Fruit fly (Drosophila melanogaster) whole organism: ENCODE results near the gene how.

ENCODE experiments used
- CG8478 ChIP-seq: fragments of >200 bp; optimal IDR thresholded peaks from 2 replicates; lab custom pipeline; 2018; ENCODE audit warnings: inconsistent platforms
- Dll ChIP-seq: fragments of >200 bp; optimal IDR thresholded peaks from 2 replicates; lab custom pipeline; 2017
- EcR ChIP-seq, 2 experiments: fragments of >200 bp; optimal IDR thresholded peaks; 2 replicates each; lab custom pipeline; 2017; ENCODE audit warnings: missing biosample characterization in 2 of 2, missing genetic modification characterization in 2 of 2, missing genetic modification reagents in 2 of 2
- pan ChIP-seq: fragments of >200 bp; optimal IDR thresholded peaks from 2 replicates; lab custom pipeline; 2017
- psq ChIP-seq: fragments of >200 bp; optimal IDR thresholded peaks from 2 replicates; lab custom pipeline; 2017
- usp ChIP-seq: fragments of >200 bp; optimal IDR thresholded peaks from 2 replicates; lab custom pipeline; 2017; ENCODE audit warnings: missing biosample characterization, missing genetic modification characterization, mixed read lengths

Gene how

DNA sequence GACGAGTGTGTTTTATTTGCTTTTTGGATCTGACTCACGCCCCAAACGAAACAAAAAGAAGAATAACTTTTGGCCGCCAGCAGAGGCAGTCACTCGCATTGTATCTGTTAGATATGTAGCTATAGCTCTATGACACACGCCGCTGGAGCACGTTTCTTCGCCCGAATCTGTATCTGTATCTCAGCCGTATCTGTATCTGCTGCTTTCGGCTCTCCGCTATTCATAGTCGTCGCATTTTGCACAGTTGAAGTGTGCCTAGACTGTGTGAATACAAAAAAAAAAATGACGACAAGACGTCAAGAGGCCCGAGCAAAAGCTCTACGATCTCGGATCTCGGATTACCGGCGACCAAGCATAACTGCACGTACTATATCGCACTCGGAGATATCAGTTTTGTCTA is 4.7 kb downstream of the how start:
- TF ChIP-seq psq, result no peak
- no peak for TF ChIP-seq pan
- TF ChIP-seq usp (GFP tag; lab: Kevin White, UChicago), result no peak
- TF ChIP-seq CG8478 (lab: Kevin White, UChicago), result no peak
- no peak for TF ChIP-seq EcR (GFP tag; optimal IDR thresholded peaks at IDR 0.05; lab: Kevin White, UChicago)
- no peak for TF ChIP-seq Dll (lab: Kevin White, UChicago)

DNA sequence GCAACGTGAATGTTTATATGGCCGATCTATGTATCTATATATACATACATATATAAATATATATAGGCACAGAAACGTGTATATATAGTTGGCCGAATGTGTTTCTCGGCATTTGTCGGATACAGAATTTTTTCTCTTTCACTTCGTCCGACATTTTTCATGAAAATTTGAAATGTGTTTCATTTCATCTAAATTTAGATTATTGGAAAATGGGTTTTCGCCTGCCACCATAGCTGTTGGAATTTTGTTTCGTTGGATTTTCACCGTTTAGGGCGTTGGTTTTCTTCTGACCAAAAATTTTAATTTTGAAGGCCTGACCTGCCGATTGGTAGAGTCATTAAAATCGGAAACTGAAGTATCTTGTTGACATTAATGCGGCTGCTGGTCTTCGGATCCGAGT is 5.4 kb downstream of the how start:
- TF ChIP-seq pan (no peak), CG8478 (lab: Kevin White, UChicago) (no peak), usp (GFP tag; lab: Kevin White, UChicago) (no peak), EcR (GFP tag; optimal IDR thresholded peaks at IDR 0.05; lab: Kevin White, UChicago) (no peak), Dll (lab: Kevin White, UChicago) (no peak), psq (no peak)

DNA sequence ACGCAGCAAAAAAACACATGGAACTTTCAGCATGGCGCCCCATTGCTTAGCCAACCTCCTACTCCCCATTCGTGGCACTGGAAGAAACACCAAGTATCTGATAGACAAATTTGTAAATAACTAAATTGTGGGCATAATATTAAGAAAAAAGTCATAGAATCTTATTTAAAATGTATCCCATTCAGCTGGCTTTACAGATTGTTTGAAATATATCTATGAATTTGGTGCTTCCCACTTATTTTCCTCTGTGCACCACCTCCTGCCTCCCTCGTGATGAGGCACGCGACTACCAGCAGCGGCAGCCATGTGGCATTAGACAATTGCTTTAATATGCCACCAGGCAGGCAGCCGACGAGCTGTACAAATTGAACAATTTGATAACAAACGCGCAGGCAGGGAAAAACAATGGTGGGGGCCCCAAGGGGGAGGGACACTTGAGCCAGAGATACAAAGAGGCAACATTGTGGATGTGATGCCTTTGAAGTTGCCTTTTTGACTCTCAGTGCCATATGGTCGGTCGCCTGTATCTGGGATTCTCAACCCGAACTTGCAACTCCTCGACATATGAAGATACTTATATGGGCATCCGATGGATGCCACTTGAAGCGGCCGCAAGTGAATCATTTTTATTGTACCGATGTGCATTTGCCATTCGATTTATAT is 7.3 kb downstream of the how start:
- no peak for TF ChIP-seq Dll (lab: Kevin White, UChicago)
- TF ChIP-seq usp (GFP tag; lab: Kevin White, UChicago), result no peak
- TF ChIP-seq EcR (GFP tag; optimal IDR thresholded peaks at IDR 0.05; lab: Kevin White, UChicago), result no peak
- no peak for TF ChIP-seq CG8478 (lab: Kevin White, UChicago)
- no peak for TF ChIP-seq pan
- no peak for TF ChIP-seq psq

DNA sequence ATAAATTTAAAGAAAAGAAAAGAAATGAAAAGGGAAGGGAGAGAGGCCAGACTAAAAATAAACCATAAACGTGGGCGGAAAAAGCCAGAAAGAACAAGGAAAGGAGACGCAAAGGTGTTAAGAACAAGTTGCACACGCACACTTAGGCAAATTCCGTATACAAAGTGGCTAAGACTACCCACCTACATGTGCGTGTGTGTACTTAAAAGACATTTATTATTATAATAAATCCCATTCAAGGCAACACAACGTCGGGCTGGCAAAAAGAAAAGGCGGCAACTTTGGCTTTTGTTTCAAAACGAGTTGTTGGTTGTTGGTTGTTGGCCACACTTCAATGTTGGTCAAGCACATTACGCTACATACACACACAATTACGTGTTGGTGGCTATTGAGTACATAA is 10.2 kb downstream of the how start:
- TF ChIP-seq pan (no peak), usp (GFP tag; lab: Kevin White, UChicago) (no peak), EcR (GFP tag; optimal IDR thresholded peaks at IDR 0.05; lab: Kevin White, UChicago) (no peak), CG8478 (lab: Kevin White, UChicago) (no peak), Dll (lab: Kevin White, UChicago) (no peak), psq (no peak)

DNA sequence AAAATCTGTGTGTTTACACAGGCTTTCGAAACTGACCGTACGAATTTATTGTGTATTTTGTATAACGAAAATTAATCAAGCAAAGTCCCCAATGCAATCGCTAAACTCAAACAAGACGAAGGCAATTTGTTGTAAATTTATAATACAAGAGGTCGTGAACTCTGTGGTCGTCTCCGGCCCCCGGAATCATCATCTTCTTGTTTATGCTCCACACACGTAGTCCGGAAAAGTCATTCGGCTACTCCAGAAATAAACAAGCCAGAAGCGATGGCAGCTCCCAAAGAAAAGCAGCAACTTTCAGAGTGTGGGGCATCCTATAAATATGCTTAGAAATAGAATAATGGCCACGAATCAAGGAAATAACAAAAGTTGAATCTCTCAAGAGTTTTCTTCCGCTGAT is 11.2 kb downstream of the how start:
- no peak for TF ChIP-seq psq
- TF ChIP-seq pan, result no peak
- no peak for TF ChIP-seq CG8478 (lab: Kevin White, UChicago)
- TF ChIP-seq usp (GFP tag; lab: Kevin White, UChicago), result no peak
- TF ChIP-seq EcR (GFP tag; optimal IDR thresholded peaks at IDR 0.05; lab: Kevin White, UChicago), result no peak

DNA sequence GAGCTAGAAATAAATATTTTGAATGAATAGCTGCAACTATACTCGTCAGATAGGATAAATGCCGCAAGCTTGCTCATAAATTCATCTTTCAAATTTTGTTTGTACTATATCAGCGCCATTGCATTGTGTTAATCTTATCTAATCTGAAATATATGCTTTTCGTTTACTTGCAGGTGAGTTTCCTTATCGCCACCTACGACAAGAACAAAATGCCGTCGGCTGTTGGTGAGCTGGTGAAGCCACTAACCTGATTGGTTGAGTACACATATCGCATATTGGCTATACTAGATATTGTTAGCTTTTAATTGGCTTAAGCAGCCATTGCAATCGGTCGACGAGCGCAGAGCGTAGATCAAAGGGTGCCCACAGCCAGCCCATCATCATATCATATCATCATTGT is 11.7 kb downstream of the how start:
- no peak for TF ChIP-seq EcR (GFP tag; optimal IDR thresholded peaks at IDR 0.05; lab: Kevin White, UChicago)
- no peak for TF ChIP-seq Dll (lab: Kevin White, UChicago)
- no peak for TF ChIP-seq CG8478 (lab: Kevin White, UChicago)
- TF ChIP-seq pan, result no peak
- TF ChIP-seq usp (GFP tag; lab: Kevin White, UChicago), result no peak
- TF ChIP-seq psq, result no peak

DNA sequence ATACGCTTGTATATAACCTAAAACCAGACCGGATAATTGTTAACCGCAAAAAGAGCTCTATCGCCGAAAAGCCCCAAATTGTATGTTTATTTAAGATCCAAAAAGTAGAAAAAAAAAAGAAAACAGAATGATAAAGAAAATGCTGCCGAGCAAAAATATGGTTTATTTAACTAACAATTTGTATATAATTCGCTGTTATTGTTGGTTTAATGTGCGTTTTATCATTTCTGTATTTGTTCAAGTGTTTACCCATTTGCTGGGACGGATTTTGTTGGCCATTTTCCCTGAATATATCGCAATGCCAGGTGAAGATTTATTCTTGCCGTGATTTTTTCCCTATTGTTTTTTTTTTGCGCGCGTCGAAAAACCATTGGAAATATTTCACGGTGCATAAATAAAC is 15.1 kb downstream of the how start:
- no peak for TF ChIP-seq Dll (lab: Kevin White, UChicago)
- no peak for TF ChIP-seq usp (GFP tag; lab: Kevin White, UChicago)
- no peak for TF ChIP-seq pan
- no peak for TF ChIP-seq psq
- no peak for TF ChIP-seq CG8478 (lab: Kevin White, UChicago)
- TF ChIP-seq EcR (GFP tag; optimal IDR thresholded peaks at IDR 0.05; lab: Kevin White, UChicago), result no peak

DNA sequence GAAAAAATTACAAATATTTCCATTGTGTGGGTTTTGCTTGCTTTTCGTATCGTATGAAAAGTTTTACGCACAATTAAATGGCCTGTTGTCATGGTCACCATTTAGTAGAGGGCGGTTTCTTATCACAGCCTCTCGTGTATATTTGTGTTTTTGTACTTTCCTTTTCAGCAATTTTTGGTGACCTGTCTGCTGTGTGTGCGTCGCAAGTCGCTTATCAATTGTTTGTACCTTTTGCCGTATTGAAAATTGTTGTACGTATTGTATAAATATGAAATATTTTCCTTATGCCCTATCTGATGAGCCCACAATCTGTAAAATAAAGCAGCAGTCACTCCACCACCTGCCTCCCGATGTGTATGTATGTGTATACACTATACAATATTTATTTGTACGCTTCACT is 24.4 kb downstream of the how start:
- TF ChIP-seq psq, result no peak
- no peak for TF ChIP-seq EcR (GFP tag; optimal IDR thresholded peaks at IDR 0.05; lab: Kevin White, UChicago)
- TF ChIP-seq Dll (lab: Kevin White, UChicago), result no peak
- TF ChIP-seq pan, result no peak
- no peak for TF ChIP-seq CG8478 (lab: Kevin White, UChicago)
- TF ChIP-seq usp (GFP tag; lab: Kevin White, UChicago), result no peak

DNA sequence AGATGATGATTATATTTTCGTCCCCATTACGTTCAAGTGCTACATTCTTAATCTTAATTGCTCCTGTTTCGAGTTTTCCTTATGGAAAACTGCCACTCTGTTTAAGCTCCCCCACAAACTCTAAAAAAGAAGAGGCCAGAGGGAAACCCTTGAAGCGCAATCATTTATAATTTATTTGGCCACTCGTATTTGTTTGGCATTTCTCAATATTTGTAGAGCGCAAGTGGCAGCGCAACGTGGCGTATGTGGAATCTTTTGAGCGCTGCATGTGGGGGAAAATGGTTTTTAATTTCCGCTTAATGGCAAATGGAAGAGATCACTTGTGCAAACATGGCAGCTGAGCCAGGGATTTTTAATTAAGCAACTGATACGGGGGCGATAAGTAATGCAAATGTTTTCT is 25.2 kb downstream of the how start:
- TF ChIP-seq Dll (lab: Kevin White, UChicago) (no peak), usp (GFP tag; lab: Kevin White, UChicago) (no peak), CG8478 (lab: Kevin White, UChicago) (no peak), pan (no peak), EcR (GFP tag; optimal IDR thresholded peaks at IDR 0.05; lab: Kevin White, UChicago) (no peak), psq (no peak)

DNA sequence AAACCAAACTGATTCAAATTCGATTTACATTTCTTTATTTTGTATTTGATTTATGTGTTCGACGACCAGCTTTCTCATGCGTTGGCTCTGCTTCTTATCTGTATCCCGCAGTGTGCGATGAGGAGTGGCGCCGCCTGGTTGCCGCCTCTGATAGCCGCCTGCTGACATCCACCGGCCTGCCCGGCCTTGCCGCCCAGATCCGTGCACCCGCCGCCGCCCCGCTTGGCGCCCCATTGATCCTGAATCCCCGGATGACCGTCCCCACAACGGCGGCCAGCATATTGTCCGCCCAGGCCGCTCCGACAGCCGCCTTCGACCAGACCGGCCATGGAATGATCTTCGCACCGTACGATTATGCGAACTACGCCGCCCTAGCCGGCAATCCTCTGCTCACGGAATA is 29.6 kb downstream of the how start:
- TF ChIP-seq psq, result no peak
- no peak for TF ChIP-seq pan
- TF ChIP-seq EcR (GFP tag; optimal IDR thresholded peaks at IDR 0.05; lab: Kevin White, UChicago), result no peak
- no peak for TF ChIP-seq Dll (lab: Kevin White, UChicago)

DNA sequence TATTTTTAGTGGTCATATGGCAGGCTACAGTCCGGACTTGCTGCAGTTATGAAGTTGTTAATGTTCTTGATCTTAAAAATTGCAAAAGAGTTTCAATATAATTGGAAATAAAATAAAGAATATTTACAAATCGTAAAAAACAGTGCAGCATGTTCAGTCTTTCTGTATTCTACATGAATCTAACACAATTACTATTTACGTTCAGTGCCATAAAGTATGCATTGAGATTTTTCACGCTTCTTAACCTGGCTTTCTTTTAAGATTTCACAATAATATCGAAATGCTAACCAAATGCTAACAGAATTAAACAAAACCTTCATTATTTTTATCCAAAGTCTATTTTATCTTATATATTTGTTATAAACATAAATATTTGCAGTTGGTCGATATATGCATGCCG is 30.6 kb downstream of the how start:
- no peak for TF ChIP-seq CG8478 (lab: Kevin White, UChicago)
- no peak for TF ChIP-seq EcR (GFP tag; optimal IDR thresholded peaks at IDR 0.05; lab: Kevin White, UChicago)
- no peak for TF ChIP-seq Dll (lab: Kevin White, UChicago)
- TF ChIP-seq pan, result no peak
- TF ChIP-seq psq, result no peak
- TF ChIP-seq usp (GFP tag; lab: Kevin White, UChicago), result no peak

DNA sequence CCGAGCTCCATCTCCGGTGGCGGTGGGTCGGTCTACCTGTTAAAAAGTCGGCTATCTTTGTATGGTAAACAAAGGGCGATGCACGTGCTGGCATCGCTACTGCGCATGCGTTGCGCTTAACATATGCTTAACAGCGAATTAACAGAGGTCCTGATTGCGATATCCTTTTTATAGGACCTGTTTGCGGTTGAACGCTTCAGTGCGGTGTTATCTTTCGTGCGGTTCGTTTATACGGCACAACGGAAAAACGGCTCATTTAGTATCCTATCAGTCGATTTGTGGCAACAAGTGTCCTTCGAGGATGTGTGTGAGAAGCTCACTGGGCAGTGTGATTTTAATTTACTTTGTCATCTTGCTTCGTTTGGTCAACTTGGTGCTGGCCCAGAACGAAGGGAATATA is 38.2 kb downstream of the how start, which contains the start of gene CG13408:
CG13408 (plus strand) TSS at position 222 of the 400 bp plus-strand sequence.
- TF ChIP-seq pan (no peak), Dll (lab: Kevin White, UChicago) (no peak), usp (GFP tag; lab: Kevin White, UChicago) (no peak), psq (no peak), CG8478 (lab: Kevin White, UChicago) (no peak), EcR (GFP tag; optimal IDR thresholded peaks at IDR 0.05; lab: Kevin White, UChicago) (no peak)

DNA sequence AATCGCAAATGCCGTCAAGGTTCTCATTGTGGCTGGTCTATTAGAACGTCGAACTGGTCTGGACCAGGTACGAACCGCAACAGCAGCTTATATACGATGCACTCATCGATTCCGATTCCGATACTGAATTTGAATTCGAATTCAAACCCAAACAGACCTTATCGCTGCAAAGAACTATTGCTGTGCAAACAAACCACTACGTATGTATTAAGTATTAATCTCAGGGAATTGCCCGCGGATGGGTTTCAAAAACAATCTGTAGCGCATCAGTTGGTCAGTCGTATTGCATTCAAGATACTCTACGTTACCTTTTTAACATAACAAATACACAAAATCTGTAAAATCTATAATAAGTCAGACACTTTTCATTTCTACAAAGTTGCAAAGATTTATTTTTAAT is 44.3 kb downstream of the how start, which contains the start of gene BomT3:
BomT3 (minus strand) TSS at position 101 of the 400 bp plus-strand sequence.
- TF ChIP-seq CG8478 (lab: Kevin White, UChicago) (no peak), psq (no peak), Dll (lab: Kevin White, UChicago) (no peak), EcR (GFP tag; optimal IDR thresholded peaks at IDR 0.05; lab: Kevin White, UChicago) (no peak), pan (no peak), usp (GFP tag; lab: Kevin White, UChicago) (no peak)
